Fruit fly (Drosophila melanogaster) whole organism, embryonic: Measurements from ENCODE around the gene ImpL1.

Source experiments
- B-H1 ChIP-seq: fragments of 200-800 bp; sonication (Bioruptor generic); IDR thresholded peaks from 3 replicates; pipeline ENCODE4 v1.3.6; 2022; ENCODE audit warnings: missing biosample characterization, missing genetic modification characterization
- CG10366 ChIP-seq: fragments of 200-800 bp; sonication (Bioruptor generic); IDR thresholded peaks from 2 replicates; pipeline ENCODE4 v1.3.6; 2022; ENCODE audit warnings: missing biosample characterization, missing genetic modification characterization
- CG12155 ChIP-seq: fragments of 200-800 bp; sonication (Bioruptor generic); optimal IDR thresholded peaks from 3 replicates; lab custom pipeline; 2016; ENCODE audit warnings: missing biosample characterization, missing genetic modification characterization
- CG12744 ChIP-seq: fragments of 200-800 bp; sonication (Bioruptor generic); optimal IDR thresholded peaks from 2 replicates; lab custom pipeline; 2016; ENCODE audit warnings: missing biosample characterization, missing genetic modification characterization
- CG14710 ChIP-seq: fragments of 200-800 bp; sonication (Bioruptor generic); optimal IDR thresholded peaks from 3 replicates; lab custom pipeline; 2019; ENCODE audit warnings: missing biosample characterization, mild to moderate bottlenecking, missing genetic modification characterization, moderate library complexity
- CG15011 ChIP-seq: fragments of 200-800 bp; sonication (Bioruptor generic); optimal IDR thresholded peaks from 3 replicates; lab custom pipeline; 2018; ENCODE audit warnings: missing biosample characterization, mild to moderate bottlenecking, missing genetic modification characterization
- CG17385 ChIP-seq: fragments of 200-800 bp; sonication (Bioruptor generic); optimal IDR thresholded peaks from 3 replicates; lab custom pipeline; 2018; ENCODE audit warnings: missing biosample characterization, mild to moderate bottlenecking, missing genetic modification characterization
- CG1832 ChIP-seq: fragments of 200-800 bp; sonication (Bioruptor generic); optimal IDR thresholded peaks from 2 replicates; lab custom pipeline; 2017; ENCODE audit warnings: missing biosample characterization, mild to moderate bottlenecking, missing genetic modification characterization, inconsistent platforms
- CG18619 ChIP-seq: fragments of 200-800 bp; sonication (Bioruptor generic); optimal IDR thresholded peaks from 3 replicates; lab custom pipeline; 2017; ENCODE audit warnings: missing biosample characterization, mild to moderate bottlenecking, missing genetic modification characterization
- CG2678 ChIP-seq: fragments of 200-800 bp; sonication (Bioruptor generic); optimal IDR thresholded peaks from 3 replicates; lab custom pipeline; 2019; ENCODE audit warnings: missing biosample characterization, mild to moderate bottlenecking, missing genetic modification characterization, moderate library complexity
- CG3163 ChIP-seq: fragments of 200-800 bp; sonication (Bioruptor generic); optimal IDR thresholded peaks from 3 replicates; lab custom pipeline; 2016; ENCODE audit warnings: missing biosample characterization, missing genetic modification characterization
- CG3847 ChIP-seq: fragments of 200-800 bp; sonication (Bioruptor generic); IDR thresholded peaks from 2 replicates; pipeline ENCODE4 v1.3.6; 2022; ENCODE audit warnings: missing biosample characterization, missing genetic modification characterization
- CG43689 ChIP-seq: fragments of 200-800 bp; sonication (Bioruptor generic); IDR thresholded peaks from 2 replicates; pipeline ENCODE4 v1.3.6; 2022; ENCODE audit warnings: missing biosample characterization, missing genetic modification characterization
- CG4617 ChIP-seq: fragments of 200-800 bp; sonication (Bioruptor generic); optimal IDR thresholded peaks from 3 replicates; lab custom pipeline; 2016; ENCODE audit warnings: missing biosample characterization, missing genetic modification characterization, borderline replicate concordance
- CG5953 ChIP-seq: fragments of 200-800 bp; sonication (Bioruptor generic); IDR thresholded peaks from 2 replicates; pipeline ENCODE4 v1.3.6; 2022; ENCODE audit warnings: missing biosample characterization, missing genetic modification characterization
- CG6272 ChIP-seq: fragments of 200-800 bp; sonication (Bioruptor generic); IDR thresholded peaks from 2 replicates; pipeline ENCODE4 v1.3.6; 2022; ENCODE audit warnings: missing biosample characterization, missing genetic modification characterization
- CG7271 ChIP-seq: fragments of 200-800 bp; sonication (Bioruptor generic); optimal IDR thresholded peaks from 2 replicates; lab custom pipeline; 2018; ENCODE audit warnings: missing biosample characterization, mild to moderate bottlenecking, missing genetic modification characterization, moderate library complexity
- CG7928 ChIP-seq: fragments of 200-800 bp; sonication (Bioruptor generic); optimal IDR thresholded peaks from 2 replicates; lab custom pipeline; 2017; ENCODE audit warnings: missing biosample characterization, mild to moderate bottlenecking, missing genetic modification characterization
- CrebB ChIP-seq: fragments of 200-800 bp; sonication (Bioruptor generic); optimal IDR thresholded peaks from 3 replicates; lab custom pipeline; 2018; ENCODE audit warnings: missing biosample characterization, mild to moderate bottlenecking, missing genetic modification characterization
- Dad ChIP-seq: fragments of 200-800 bp; sonication (Bioruptor generic); optimal IDR thresholded peaks from 3 replicates; lab custom pipeline; 2016; ENCODE audit warnings: missing biosample characterization, missing genetic modification characterization
- Dbx ChIP-seq: fragments of 200-800 bp; sonication (Bioruptor generic); IDR thresholded peaks from 3 replicates; pipeline ENCODE4 v1.3.6; 2022; ENCODE audit warnings: missing biosample characterization, missing genetic modification characterization
- Doc2 ChIP-seq: fragments of 200-800 bp; sonication (Bioruptor generic); IDR thresholded peaks from 2 replicates; pipeline ENCODE4 v1.3.6; 2022; ENCODE audit warnings: missing biosample characterization, missing genetic modification characterization
- E2f2 ChIP-seq: fragments of 200-800 bp; sonication (Bioruptor generic); IDR thresholded peaks from 2 replicates; pipeline ENCODE4 v1.3.6; 2022; ENCODE audit warnings: missing biosample characterization, missing genetic modification characterization
- ERR ChIP-seq: fragments of 200-800 bp; sonication (Bioruptor generic); optimal IDR thresholded peaks from 2 replicates; lab custom pipeline; 2016; ENCODE audit warnings: missing biosample characterization, missing genetic modification characterization
- Gsc ChIP-seq: fragments of 200-800 bp; sonication (Bioruptor generic); IDR thresholded peaks from 2 replicates; pipeline ENCODE4 v1.3.6; 2022; ENCODE audit warnings: missing biosample characterization, missing genetic modification characterization
- HLHmδ ChIP-seq: fragments of 200-800 bp; sonication (Bioruptor generic); optimal IDR thresholded peaks from 2 replicates; lab custom pipeline; 2018; ENCODE audit warnings: missing biosample characterization, mild to moderate bottlenecking, missing genetic modification characterization, moderate library complexity
- Nf-YC ChIP-seq: fragments of 200-800 bp; optimal IDR thresholded peaks from 3 replicates; lab custom pipeline; 2019; ENCODE audit warnings: missing biosample characterization, mild to moderate bottlenecking, missing genetic modification characterization, moderate library complexity
- Oaz ChIP-seq: fragments of 200-800 bp; sonication (Bioruptor generic); IDR thresholded peaks from 2 replicates; pipeline ENCODE4 v1.3.6; 2022; ENCODE audit warnings: missing biosample characterization, missing genetic modification characterization
- Taf1 ChIP-seq: fragments of 200-800 bp; sonication (Bioruptor generic); IDR thresholded peaks from 2 replicates; pipeline ENCODE4 v1.3.6; 2022; ENCODE audit warnings: missing biosample characterization, missing genetic modification characterization
- al ChIP-seq: fragments of 200-800 bp; sonication (Bioruptor generic); IDR thresholded peaks from 2 replicates; pipeline ENCODE4 v1.3.6; 2022; ENCODE audit warnings: missing biosample characterization, missing genetic modification characterization
- amos ChIP-seq: fragments of 200-800 bp; sonication (Bioruptor generic); IDR thresholded peaks from 2 replicates; pipeline ENCODE4 v1.3.6; 2022; ENCODE audit warnings: missing biosample characterization, missing genetic modification characterization; ENCODE audit not compliant: partially characterized antibody
- crp ChIP-seq, 2 experiments: fragments of 200-800 bp; sonication (Bioruptor generic); optimal IDR thresholded peaks; 2 replicates in 1 of 2; 3 replicates in 1 of 2; lab custom pipeline; 2017; ENCODE audit warnings: missing biosample characterization in 2 of 2, missing genetic modification characterization in 2 of 2, mild to moderate bottlenecking in 1 of 2, moderate library complexity in 1 of 2
- da ChIP-seq: fragments of 200-800 bp; sonication (Bioruptor generic); optimal IDR thresholded peaks from 2 replicates; lab custom pipeline; 2016; ENCODE audit warnings: missing biosample characterization, missing genetic modification characterization
- dmrt99B ChIP-seq: fragments of 200-800 bp; sonication (Bioruptor generic); optimal IDR thresholded peaks from 2 replicates; lab custom pipeline; 2018; ENCODE audit warnings: missing biosample characterization, mild to moderate bottlenecking, missing genetic modification characterization, moderate library complexity
- grau ChIP-seq: fragments of 200-800 bp; optimal IDR thresholded peaks from 3 replicates; lab custom pipeline; 2019; ENCODE audit warnings: missing biosample characterization, mild to moderate bottlenecking, missing genetic modification characterization, moderate library complexity
- gsb ChIP-seq: fragments of 200-800 bp; sonication (Bioruptor generic); IDR thresholded peaks from 2 replicates; pipeline ENCODE4 v1.3.6; 2022; ENCODE audit warnings: missing biosample characterization, missing genetic modification characterization
- lmd ChIP-seq: fragments of 200-800 bp; sonication (Bioruptor generic); IDR thresholded peaks from 2 replicates; pipeline ENCODE4 v1.3.6; 2022; ENCODE audit warnings: missing biosample characterization, missing genetic modification characterization
- org-1 ChIP-seq: fragments of 200-800 bp; sonication (Bioruptor generic); optimal IDR thresholded peaks from 2 replicates; lab custom pipeline; 2017; ENCODE audit warnings: missing biosample characterization, missing genetic modification characterization
- p53 ChIP-seq: fragments of 200-800 bp; sonication (Bioruptor generic); optimal IDR thresholded peaks from 2 replicates; lab custom pipeline; 2016; ENCODE audit warnings: missing biosample characterization, missing genetic modification characterization
- pnt ChIP-seq: fragments of 200-800 bp; sonication (Bioruptor generic); optimal IDR thresholded peaks from 3 replicates; lab custom pipeline; 2016; ENCODE audit warnings: missing biosample characterization, missing genetic modification characterization
- rib ChIP-seq: fragments of 200-800 bp; sonication (Bioruptor generic); IDR thresholded peaks from 2 replicates; pipeline ENCODE4 v1.3.6; 2022; ENCODE audit warnings: missing biosample characterization, missing genetic modification characterization
- sens ChIP-seq: fragments of 200-800 bp; sonication (Bioruptor generic); peaks from one replicate; lab custom pipeline; 2016; ENCODE audit warnings: missing biosample characterization, missing genetic modification characterization
- slbo ChIP-seq: fragments of 200-800 bp; sonication (Bioruptor generic); IDR thresholded peaks from 2 replicates; pipeline ENCODE4 v1.3.6; 2022; ENCODE audit warnings: missing biosample characterization, missing genetic modification characterization
- sob ChIP-seq: fragments of 200-800 bp; sonication (Bioruptor generic); IDR thresholded peaks from 2 replicates; pipeline ENCODE4 v1.3.6; 2022; ENCODE audit warnings: missing biosample characterization, missing genetic modification characterization
- sug ChIP-seq: fragments of 200-800 bp; optimal IDR thresholded peaks from 2 replicates; lab custom pipeline; 2019; ENCODE audit warnings: missing biosample characterization, mild to moderate bottlenecking, missing genetic modification characterization, moderate library complexity
- toy ChIP-seq: fragments of 200-800 bp; sonication (Bioruptor generic); IDR thresholded peaks from 2 replicates; pipeline ENCODE4 v1.3.6; 2022; ENCODE audit warnings: missing biosample characterization, missing genetic modification characterization
- ttk ChIP-seq: fragments of 200-800 bp; sonication (Bioruptor generic); IDR thresholded peaks from 2 replicates; pipeline ENCODE4 v2.1.2; 2022; ENCODE audit warnings: missing biosample characterization, missing genetic modification characterization
- unc-4 ChIP-seq: fragments of 200-800 bp; sonication (Bioruptor generic); IDR thresholded peaks from 2 replicates; pipeline ENCODE4 v1.3.6; 2022; ENCODE audit warnings: missing biosample characterization, missing genetic modification characterization; ENCODE audit not compliant: partially characterized antibody
- wdn ChIP-seq: fragments of 200-800 bp; sonication (Bioruptor generic); IDR thresholded peaks from 2 replicates; pipeline ENCODE4 v1.3.6; 2022; ENCODE audit warnings: missing biosample characterization, missing genetic modification characterization
- wor ChIP-seq: fragments of 200-800 bp; sonication (Bioruptor generic); IDR thresholded peaks from 2 replicates; pipeline ENCODE4 v1.3.6; 2022; ENCODE audit warnings: missing biosample characterization, missing genetic modification characterization

ImpL1 gene

DNA sequence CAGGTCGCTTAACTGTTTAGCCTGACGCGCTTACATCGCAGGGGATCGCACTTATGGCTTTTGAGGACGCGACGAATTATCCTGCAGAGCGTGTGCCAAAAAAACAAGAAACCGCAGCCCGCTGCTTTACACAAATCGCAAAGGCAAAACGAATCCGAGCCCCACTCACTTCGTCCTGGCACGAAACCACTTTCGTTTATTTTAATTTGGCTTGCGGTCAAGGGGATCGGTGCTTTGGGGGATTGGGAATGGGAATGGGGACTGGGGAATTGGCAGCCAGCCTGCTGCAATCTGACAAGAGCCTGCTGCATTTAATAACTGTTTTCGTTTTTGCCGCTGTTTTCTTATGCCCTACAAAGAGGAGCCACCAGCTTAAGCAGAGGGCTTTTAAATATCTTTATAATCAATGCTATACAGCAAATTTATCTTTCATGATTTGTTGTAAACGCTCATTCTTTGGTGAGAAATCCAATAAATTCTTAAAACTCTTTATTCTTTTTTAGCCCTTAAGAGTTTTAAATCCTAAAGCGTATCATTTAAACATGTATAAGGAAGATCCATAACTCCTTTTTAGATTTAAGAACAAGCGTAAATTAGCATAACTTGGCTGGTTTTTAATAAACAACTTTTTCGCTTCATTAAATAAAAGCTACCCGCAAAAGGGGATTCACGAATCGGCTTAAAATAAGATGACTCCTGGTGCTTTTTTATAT, 27.4 kb downstream of the ImpL1 start:
- TF ChIP-seq dmrt99B (tag; lab: Kevin White, UChicago), result no peak
- no peak for TF ChIP-seq CG15011
- TF ChIP-seq CG3847 (GFP tag; lab: Robert Waterston, UW), result no peak
- no peak for TF ChIP-seq Dad
- no peak for TF ChIP-seq Taf1 (GFP tag; lab: Robert Waterston, UW)
- TF ChIP-seq Gsc (GFP tag; lab: Robert Waterston, UW), result no peak
- peak; percentile 11 for TF ChIP-seq sens (GFP tag; lab: Kevin White, UChicago)

DNA sequence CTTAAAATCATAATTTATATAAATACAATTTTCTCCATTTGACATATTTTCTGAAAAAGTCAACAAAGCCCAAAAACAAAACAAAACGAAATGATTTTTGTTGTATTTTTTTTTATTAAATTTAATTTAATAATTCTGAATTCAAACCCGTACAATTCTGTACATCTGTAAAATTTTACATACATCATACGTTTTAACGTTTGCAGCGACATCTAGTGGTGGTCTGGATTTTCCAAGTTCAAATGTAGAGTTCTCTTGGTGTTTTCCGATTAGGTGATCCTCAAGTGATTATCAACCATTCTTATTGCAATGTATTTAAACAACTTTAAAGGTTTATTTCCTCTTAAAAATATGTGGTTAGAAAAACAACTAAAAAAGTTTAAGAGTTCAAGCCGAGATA, 28.4 kb downstream of the ImpL1 start:
- TF ChIP-seq CrebB (tag; lab: Kevin White, UChicago), result no peak
- TF ChIP-seq grau (tag; lab: Kevin White, UChicago), result peak; percentile 37
- no peak; the same call in 1 of the 2 replicates for TF ChIP-seq lmd (GFP tag; lab: Robert Waterston, UW)
- TF ChIP-seq sug (tag; lab: Kevin White, UChicago), result peak; percentile 29
- TF ChIP-seq E2f2 (GFP tag; lab: Robert Waterston, UW), result no peak
- peak; percentile 25 for TF ChIP-seq CG14710 (tag; lab: Kevin White, UChicago)
- no peak for TF ChIP-seq CG7271 (tag; lab: Kevin White, UChicago)
- TF ChIP-seq p53 (GFP tag; lab: Kevin White, UChicago), result no peak
- no peak for TF ChIP-seq CG12155
- peak; percentile 29 for TF ChIP-seq pnt (GFP tag; lab: Kevin White, UChicago)
- TF ChIP-seq amos, result peak; percentile 56
- no peak for TF ChIP-seq wdn (GFP tag; lab: Robert Waterston, UW)
- TF ChIP-seq CG4617 (GFP tag; lab: Kevin White, UChicago), result peak; percentile 27
- no peak for TF ChIP-seq CG5953
- peak; percentile 4 for TF ChIP-seq CG3163 (GFP tag; lab: Kevin White, UChicago)
- TF ChIP-seq Dbx (GFP tag; lab: Robert Waterston, UW), result peak; percentile 28; the same call in 1 of the 3 replicates
- TF ChIP-seq ttk, result no peak
- TF ChIP-seq unc-4 (GFP tag; lab: Robert Waterston, UW), result no peak
- TF ChIP-seq slbo (GFP tag; lab: Robert Waterston, UW), result peak; percentile 64; the same call in 1 of the 2 replicates
- no peak for TF ChIP-seq rib (GFP tag; lab: Robert Waterston, UW)
- no peak for TF ChIP-seq Doc2 (GFP tag; lab: Robert Waterston, UW)
- TF ChIP-seq al (GFP tag; lab: Robert Waterston, UW), result no peak
- TF ChIP-seq CG43689 (GFP tag; lab: Robert Waterston, UW), result no peak
- TF ChIP-seq wor (GFP tag; lab: Robert Waterston, UW), result no peak
- TF ChIP-seq sens (GFP tag; lab: Kevin White, UChicago), result peak; percentile 73
- TF ChIP-seq CG18619, result no peak
- no peak for TF ChIP-seq toy (GFP tag; lab: Robert Waterston, UW)
- no peak for TF ChIP-seq CG10366 (GFP tag; lab: Robert Waterston, UW)
- no peak for TF ChIP-seq ERR (GFP tag; lab: Kevin White, UChicago)
- no peak for TF ChIP-seq CG1832 (GFP tag; lab: Kevin White, UChicago)
- no peak for TF ChIP-seq B-H1 (GFP tag; lab: Robert Waterston, UW)
- TF ChIP-seq CG17385 (GFP tag; lab: Kevin White, UChicago), result no peak
- no peak for TF ChIP-seq CG2678 (tag; lab: Kevin White, UChicago)
- TF ChIP-seq sob (GFP tag; lab: Robert Waterston, UW), result no peak
- no peak for TF ChIP-seq CG6272 (GFP tag; lab: Robert Waterston, UW)
- no peak for TF ChIP-seq crp (GFP tag; optimal IDR thresholded peaks at IDR 0.05; lab: Kevin White, UChicago)
- peak; percentile 8 for TF ChIP-seq Nf-YC (tag; lab: Kevin White, UChicago)
- no peak for TF ChIP-seq da
- TF ChIP-seq CG7928 (GFP tag; lab: Kevin White, UChicago), result no peak
- TF ChIP-seq org-1 (GFP tag; lab: Kevin White, UChicago), result no peak
- TF ChIP-seq HLHmδ (GFP tag; lab: Kevin White, UChicago), result no peak
- TF ChIP-seq Oaz (GFP tag; lab: Robert Waterston, UW), result no peak
- TF ChIP-seq CG12744 (GFP tag; lab: Kevin White, UChicago), result no peak
- no peak for TF ChIP-seq gsb
